Worm (Caenorhabditis elegans): ENCODE results near the gene srw-85.

DNA sequence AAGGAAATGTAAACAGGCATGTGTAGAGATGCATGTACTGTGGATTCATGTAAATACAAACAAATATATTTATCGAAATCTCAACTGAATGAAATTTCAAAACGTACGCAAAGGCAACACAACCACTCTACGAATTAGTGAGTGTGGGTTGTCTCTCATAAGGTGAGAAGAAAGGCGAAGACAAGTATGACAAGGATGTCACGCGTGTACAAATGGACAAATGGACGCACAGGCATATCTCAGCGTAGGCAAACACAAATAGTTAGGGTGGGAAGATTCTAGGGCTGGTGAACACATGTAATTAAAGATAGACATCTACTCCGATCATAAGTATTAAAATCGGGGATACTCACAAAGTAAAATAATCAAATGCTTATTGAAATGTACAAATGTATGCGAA, 2.8 kb downstream of the srw-85 start:
- TF ChIP-seq nhr-77 (tag; optimal IDR thresholded peaks at IDR 0.05) (no peak), ztf-11 (tag; optimal IDR thresholded peaks at IDR 0.05) (no peak), blmp-1 (tag; optimal IDR thresholded peaks at IDR 0.05) (peak; percentile 20), ama-1 (optimal IDR thresholded peaks at IDR 0.05) (no peak), nhr-85 (tag) (peak; percentile 88), nhr-12 (tag; optimal IDR thresholded peaks at IDR 0.05) (no peak), ztf-4 (tag; optimal IDR thresholded peaks at IDR 0.05) (no peak), snu-23 (GFP tag; optimal IDR thresholded peaks at IDR 0.05) (peak; percentile 55), snpc-4 (tag; optimal IDR thresholded peaks at IDR 0.05) (no peak)

Measured in whole organism, L1 larva.